Fruit fly (Drosophila melanogaster) whole organism, pupa: Measurements from ENCODE around the gene CG14841.
A peak's percentile ranks its signal among the peaks of the same experiment; 100 is the strongest.

Experiments
- CG10348 ChIP-seq: fragments of 200-800 bp; sonication (Bioruptor generic); IDR thresholded peaks from 2 replicates; pipeline ENCODE4 v1.3.6; 2022; ENCODE audit warnings: missing biosample characterization, missing genetic modification characterization
- CG12605 ChIP-seq: fragments of 200-800 bp; sonication (Bioruptor generic); IDR thresholded peaks from 2 replicates; pipeline ENCODE4 v1.3.6; 2022; ENCODE audit warnings: missing biosample characterization, missing genetic modification characterization
- CG13204 ChIP-seq: fragments of 200-800 bp; sonication (Bioruptor generic); optimal IDR thresholded peaks from 2 replicates; lab custom pipeline; 2018; ENCODE audit warnings: missing biosample characterization, mild to moderate bottlenecking, missing genetic modification characterization, moderate library complexity
- CG14655 ChIP-seq: fragments of 200-800 bp; sonication (Bioruptor generic); optimal IDR thresholded peaks from 3 replicates; lab custom pipeline; 2017; ENCODE audit warnings: mild to moderate bottlenecking, missing biosample characterization, missing genetic modification reagents, missing genetic modification characterization
- CG15710 ChIP-seq: fragments of 200-800 bp; sonication (Bioruptor generic); optimal IDR thresholded peaks from 2 replicates; lab custom pipeline; 2018; ENCODE audit warnings: missing biosample characterization, mild to moderate bottlenecking, missing genetic modification characterization, moderate library complexity
- CG17806 ChIP-seq: fragments of 200-800 bp; sonication (Bioruptor generic); optimal IDR thresholded peaks from 2 replicates; lab custom pipeline; 2018; ENCODE audit warnings: missing biosample characterization, mild to moderate bottlenecking, missing genetic modification characterization, moderate library complexity
- CG32121 ChIP-seq: fragments of 200-800 bp; sonication (Bioruptor generic); IDR thresholded peaks from 2 replicates; pipeline ENCODE4 v1.3.6; 2022; ENCODE audit warnings: missing biosample characterization, missing genetic modification characterization
- CG34367 ChIP-seq: fragments of 200-800 bp; sonication (Bioruptor generic); optimal IDR thresholded peaks from 2 replicates; lab custom pipeline; 2018; ENCODE audit warnings: missing biosample characterization, mild to moderate bottlenecking, missing genetic modification characterization
- CG4496 ChIP-seq: fragments of 200-800 bp; sonication (Bioruptor generic); IDR thresholded peaks from 3 replicates; pipeline ENCODE4 v1.3.6; 2022; ENCODE audit warnings: missing biosample characterization, missing genetic modification characterization
- CG8159 ChIP-seq: fragments of 200-800 bp; sonication (Bioruptor generic); optimal IDR thresholded peaks from 3 replicates; lab custom pipeline; 2018; ENCODE audit warnings: missing biosample characterization, mild to moderate bottlenecking, missing genetic modification characterization, moderate library complexity
- CG8301 ChIP-seq: fragments of 200-800 bp; sonication (Bioruptor generic); optimal IDR thresholded peaks from 2 replicates; lab custom pipeline; 2018; ENCODE audit warnings: missing biosample characterization, mild to moderate bottlenecking, missing genetic modification characterization
- CG9948 ChIP-seq: fragments of 200-800 bp; sonication (Bioruptor generic); optimal IDR thresholded peaks from 2 replicates; lab custom pipeline; 2018; ENCODE audit warnings: missing biosample characterization, mild to moderate bottlenecking, missing genetic modification characterization, moderate library complexity
- D1 ChIP-seq: fragments of 200-800 bp; sonication (Bioruptor generic); optimal IDR thresholded peaks from 2 replicates; lab custom pipeline; 2018; ENCODE audit warnings: missing biosample characterization, mild to moderate bottlenecking, missing genetic modification characterization, moderate library complexity
- EcR ChIP-seq: fragments of 200-800 bp; sonication (Bioruptor generic); optimal IDR thresholded peaks from 3 replicates; lab custom pipeline; 2019; ENCODE audit warnings: missing biosample characterization, missing genetic modification characterization, mild to moderate bottlenecking, moderate library complexity, missing genetic modification reagents
- Ets98B ChIP-seq: fragments of 200-800 bp; sonication (Bioruptor generic); IDR thresholded peaks from 2 replicates; pipeline ENCODE4 v1.3.6; 2022; ENCODE audit warnings: missing biosample characterization, missing genetic modification characterization
- Pif1A ChIP-seq: fragments of 200-800 bp; sonication (Bioruptor generic); optimal IDR thresholded peaks from 3 replicates; lab custom pipeline; 2016; ENCODE audit warnings: missing biosample characterization, missing genetic modification characterization
- Pif1B ChIP-seq: fragments of 200-800 bp; sonication (Bioruptor generic); optimal IDR thresholded peaks from 3 replicates; lab custom pipeline; 2016; ENCODE audit warnings: missing biosample characterization, missing genetic modification characterization
- Snoo ChIP-seq: fragments of 200-800 bp; sonication (Bioruptor generic); optimal IDR thresholded peaks from 3 replicates; lab custom pipeline; 2017; ENCODE audit warnings: missing biosample characterization, mild to moderate bottlenecking, missing genetic modification characterization, inconsistent platforms
- fd96Ca ChIP-seq: fragments of 200-800 bp; sonication (Bioruptor generic); IDR thresholded peaks from 3 replicates; pipeline ENCODE4 v1.3.6; 2022; ENCODE audit warnings: missing biosample characterization, missing genetic modification characterization
- gl ChIP-seq: fragments of 200-800 bp; sonication (Bioruptor generic); optimal IDR thresholded peaks from 2 replicates; lab custom pipeline; 2018; ENCODE audit warnings: missing biosample characterization, mild to moderate bottlenecking, missing genetic modification characterization
- rn ChIP-seq: fragments of 200-800 bp; sonication (Bioruptor generic); IDR thresholded peaks from 2 replicates; pipeline ENCODE4 v1.3.6; 2022; ENCODE audit warnings: missing biosample characterization, missing genetic modification characterization

Gene CG14841

dm6 chr3R:14302128-14302527, 39.9 kb upstream of the CG14841 start, which contains the start of gene IFT54:
TSS of gene IFT54 (plus strand) at chr3R:14302428.
- no peak for TF ChIP-seq CG13204 (GFP tag; lab: Kevin White, UChicago)
- no peak for TF ChIP-seq EcR (GFP tag; lab: Kevin White, UChicago)
- no peak for TF ChIP-seq gl (tag; lab: Kevin White, UChicago)
- TF ChIP-seq CG4496 (GFP tag; lab: Robert Waterston, UW), result no peak
- TF ChIP-seq CG34367 (tag; lab: Kevin White, UChicago), result no peak
- no peak for TF ChIP-seq fd96Ca (GFP tag; lab: Robert Waterston, UW)
- TF ChIP-seq CG15710, result no peak
- TF ChIP-seq CG8301 (tag; lab: Kevin White, UChicago), result no peak
- TF ChIP-seq Pif1B (GFP tag; lab: Kevin White, UChicago), result no peak
- no peak for TF ChIP-seq CG12605 (GFP tag; lab: Robert Waterston, UW)
- TF ChIP-seq, all 21 proteins: peak for 0

dm6 chr3R:14299891-14300290, 37.7 kb upstream of the CG14841 start:
- TF ChIP-seq CG17806 (tag; lab: Kevin White, UChicago), result no peak
- no peak for TF ChIP-seq CG12605 (GFP tag; lab: Robert Waterston, UW)
- TF ChIP-seq, all 21 proteins: peak for 0

dm6 chr3R:14298078-14298896, 36.1 kb upstream of the CG14841 start:
- TF ChIP-seq Ets98B (GFP tag; lab: Robert Waterston, UW), result peak; percentile 49
- TF ChIP-seq CG8159 (tag; lab: Kevin White, UChicago), result no peak
- TF ChIP-seq EcR (GFP tag; lab: Kevin White, UChicago), result peak; percentile 6
- TF ChIP-seq fd96Ca (GFP tag; lab: Robert Waterston, UW), result 0 out of 3 replicates have a peak, but pooled peaks have one; percentile 17
- TF ChIP-seq CG10348 (GFP tag; lab: Robert Waterston, UW), result no peak
- TF ChIP-seq CG4496 (GFP tag; lab: Robert Waterston, UW), result peak; percentile 62; the same call in 1 of the 3 replicates

dm6 chr3R:14297489-14297888, 35.3 kb upstream of the CG14841 start:
- TF ChIP-seq EcR (GFP tag; lab: Kevin White, UChicago) (no peak), rn (no peak), fd96Ca (GFP tag; lab: Robert Waterston, UW) (0 out of 3 replicates have a peak, but pooled peaks have one; percentile 13), CG13204 (GFP tag; lab: Kevin White, UChicago) (no peak), CG10348 (GFP tag; lab: Robert Waterston, UW) (no peak), CG17806 (tag; lab: Kevin White, UChicago) (no peak), CG32121 (GFP tag; lab: Robert Waterston, UW) (no peak)

dm6 chr3R:14296700-14297099, 34.5 kb upstream of the CG14841 start:
- TF ChIP-seq CG17806 (tag; lab: Kevin White, UChicago) (no peak), D1 (tag; lab: Kevin White, UChicago) (no peak), EcR (GFP tag; lab: Kevin White, UChicago) (peak; percentile 71), CG10348 (GFP tag; lab: Robert Waterston, UW) (no peak)

- TF ChIP-seq CG9948 (tag; lab: Kevin White, UChicago) (no peak), CG8159 (tag; lab: Kevin White, UChicago) (no peak), CG4496 (GFP tag; lab: Robert Waterston, UW) (no peak), rn (no peak), gl (tag; lab: Kevin White, UChicago) (no peak)
Measured at dm6 chr3R:14296126-14296525, 33.9 kb upstream of the CG14841 start.

- TF ChIP-seq CG15710 (no peak), CG9948 (tag; lab: Kevin White, UChicago) (no peak), Pif1A (GFP tag; lab: Kevin White, UChicago) (no peak), fd96Ca (GFP tag; lab: Robert Waterston, UW) (no peak), CG17806 (tag; lab: Kevin White, UChicago) (no peak)
- TF ChIP-seq, all 21 proteins: peak for 0
Measured at dm6 chr3R:14294397-14295018, 32.3 kb upstream of the CG14841 start.

dm6 chr3R:14292307-14292711, 30.1 kb upstream of the CG14841 start:
- TF ChIP-seq CG13204 (GFP tag; lab: Kevin White, UChicago) (no peak), CG12605 (GFP tag; lab: Robert Waterston, UW) (0 out of 2 replicates have a peak, but pooled peaks have one; percentile 19), EcR (GFP tag; lab: Kevin White, UChicago) (no peak), CG8301 (tag; lab: Kevin White, UChicago) (peak; percentile 57), CG32121 (GFP tag; lab: Robert Waterston, UW) (peak; percentile 37; the same call in 1 of the 2 replicates), D1 (tag; lab: Kevin White, UChicago) (no peak), gl (tag; lab: Kevin White, UChicago) (no peak), CG14655 (GFP tag; lab: Kevin White, UChicago) (peak; percentile 80), CG17806 (tag; lab: Kevin White, UChicago) (peak; percentile 49), Pif1A (GFP tag; lab: Kevin White, UChicago) (no peak), CG15710 (peak; percentile 54), CG8159 (tag; lab: Kevin White, UChicago) (peak; percentile 74), Pif1B (GFP tag; lab: Kevin White, UChicago) (no peak), rn (no peak), CG10348 (GFP tag; lab: Robert Waterston, UW) (no peak), CG9948 (tag; lab: Kevin White, UChicago) (peak; percentile 72), Snoo (tag; lab: Kevin White, UChicago) (peak; percentile 32), fd96Ca (GFP tag; lab: Robert Waterston, UW) (no peak), CG4496 (GFP tag; lab: Robert Waterston, UW) (peak; percentile 30; the same call in 1 of the 3 replicates), CG34367 (tag; lab: Kevin White, UChicago) (peak; percentile 45), Ets98B (GFP tag; lab: Robert Waterston, UW) (no peak)
